3 fruit fly cellular contexts compared by ENCODE assay signal in the genomic region with DNA sequence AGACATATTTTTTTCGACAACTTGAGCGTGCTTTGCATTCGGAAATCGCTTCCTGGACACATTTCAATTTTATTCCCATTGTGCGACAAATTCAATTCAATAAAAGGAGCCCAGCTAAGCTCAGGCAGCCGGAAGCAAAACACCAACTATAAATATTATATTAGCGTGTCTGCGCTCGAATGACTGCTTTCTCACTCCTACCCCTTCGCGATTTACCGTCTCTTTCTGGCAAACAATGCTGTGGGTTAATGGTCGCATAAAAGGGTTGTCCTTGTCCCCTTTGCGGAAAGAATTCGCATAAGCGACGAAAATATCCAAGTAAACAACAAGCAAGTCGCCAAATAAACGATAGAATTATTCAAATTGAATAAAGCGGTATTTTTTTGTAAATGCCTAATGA.
A peak's percentile ranks its signal among the peaks of the same experiment; 100 is the strongest.
TF ChIP-seq lines count a peak whose summit lies in the region.

No protein-coding gene starts in this region.

- no peak for TF ChIP-seq CTCF in whole organism, embryonic (GFP tag; optimal IDR thresholded peaks at IDR 0.05; lab: Kevin White, UChicago)

TF ChIP-seq in whole organism, embryonic, 481 proteins besides CTCF, POLR2A, EP300 and RAD21:
- TF ChIP-seq CG12219 (GFP tag; optimal IDR thresholded peaks at IDR 0.05; lab: Kevin White, UChicago) (no peak), sd (tag; optimal IDR thresholded peaks at IDR 0.05; lab: Kevin White, UChicago) (peak; percentile 7), en (GFP tag; optimal IDR thresholded peaks at IDR 0.05; lab: Kevin White, UChicago) (no peak), CG15514 (GFP tag; optimal IDR thresholded peaks at IDR 0.05; lab: Kevin White, UChicago) (no peak), zfh1 (GFP tag; IDR thresholded peaks at IDR 0.05; lab: Robert Waterston, UW) (0 out of 3 replicates have a peak, but pooled peaks have one; percentile 21), CG2199 (GFP tag; IDR thresholded peaks at IDR 0.05; lab: Robert Waterston, UW) (0 out of 3 replicates have a peak, but pooled peaks have one; percentile 16), CG34376 (GFP tag; optimal IDR thresholded peaks at IDR 0.05; lab: Kevin White, UChicago) (no peak), sqz (GFP tag; optimal IDR thresholded peaks at IDR 0.05; lab: Kevin White, UChicago) (peak; percentile 29), CG4360 (GFP tag; IDR thresholded peaks at IDR 0.05; lab: Robert Waterston, UW) (no peak), pros (GFP tag; optimal IDR thresholded peaks at IDR 0.05; lab: Kevin White, UChicago) (peak; percentile 75), CG2889 (GFP tag; IDR thresholded peaks at IDR 0.05; lab: Robert Waterston, UW) (no peak), CG4424 (GFP tag; optimal IDR thresholded peaks at IDR 0.05; lab: Kevin White, UChicago) (no peak), sens (GFP tag; lab: Kevin White, UChicago) (peak; percentile 70)

TF ChIP-seq in whole organism, prepupa, 60 proteins besides CTCF, POLR2A, EP300 and RAD21:
- peak; percentile 14 for TF ChIP-seq svp (GFP tag; lab: Kevin White, UChicago)
- no peak for TF ChIP-seq cyc (GFP tag; optimal IDR thresholded peaks at IDR 0.05; lab: Kevin White, UChicago)
TF ChIP-seq in whole organism, prepupa: peak in this region for 1.

TF ChIP-seq in whole organism, pupa, 21 proteins besides CTCF, POLR2A, EP300 and RAD21:
- TF ChIP-seq EcR (GFP tag; optimal IDR thresholded peaks at IDR 0.05; lab: Kevin White, UChicago) (peak; percentile 41), CG13204 (GFP tag; optimal IDR thresholded peaks at IDR 0.05; lab: Kevin White, UChicago) (no peak)
TF ChIP-seq in whole organism, pupa: peak in this region for 1.
